Comparison of ENCODE assay signal across 1 fruit fly cellular context in the genomic region with DNA sequence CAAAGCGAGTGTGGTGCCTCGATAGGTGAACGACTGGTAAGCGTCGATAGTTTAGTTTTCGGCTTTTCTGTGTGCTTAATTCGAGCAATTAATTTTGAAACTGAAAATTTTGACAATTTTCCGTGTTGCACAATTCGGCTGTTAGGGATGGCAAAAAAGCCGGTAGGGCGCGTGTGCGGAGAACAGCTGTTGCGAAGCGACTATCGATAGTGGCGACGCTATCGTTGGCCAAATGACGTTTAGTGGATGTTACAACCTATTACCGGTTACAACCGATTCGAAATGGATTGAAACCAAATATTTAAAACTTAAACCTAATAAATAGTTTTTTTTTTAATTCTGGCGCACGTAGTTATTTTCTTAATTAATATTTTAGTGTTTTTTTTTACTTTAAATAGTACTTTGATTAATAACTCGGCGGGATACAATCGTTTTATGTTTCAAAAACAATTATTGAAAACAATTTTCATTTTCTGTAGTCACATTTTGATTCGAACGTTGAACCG.
TF ChIP-seq lines count a peak whose summit lies in the region.

TSS of gene mEFTs (minus strand) at position 161 of the 506 bp plus-strand sequence.
TSS of gene Dhc36C (plus strand) at position 456 of the 506 bp plus-strand sequence.

TF ChIP-seq in whole organism, embryonic, 481 proteins besides CTCF, POLR2A, EP300 and RAD21 (continued from another document and continues in another):
- peak; percentile 66 for TF ChIP-seq MESR4 (GFP tag; optimal IDR thresholded peaks at IDR 0.05; lab: Kevin White, UChicago)
- TF ChIP-seq NC2α (GFP tag; optimal IDR thresholded peaks at IDR 0.05; lab: Kevin White, UChicago): no peak
- TF ChIP-seq pb (GFP tag; optimal IDR thresholded peaks at IDR 0.05; lab: Kevin White, UChicago): no peak
- TF ChIP-seq Drgx (GFP tag; IDR thresholded peaks at IDR 0.05; lab: Robert Waterston, UW): no peak
- peak; percentile 85 for TF ChIP-seq Med (GFP tag; lab: Kevin White, UChicago)
- TF ChIP-seq Dbx (GFP tag; IDR thresholded peaks at IDR 0.05; lab: Robert Waterston, UW): no peak
- no peak for TF ChIP-seq Adf1 (GFP tag; IDR thresholded peaks at IDR 0.05; lab: Robert Waterston, UW)
- peak; percentile 84; the same call in 3 of the 4 replicates for TF ChIP-seq chinmo (GFP tag; IDR thresholded peaks at IDR 0.05; lab: Robert Waterston, UW; ENCODE audit: partially characterized antibody)
- no peak for TF ChIP-seq bcd (GFP tag; optimal IDR thresholded peaks at IDR 0.05; lab: Kevin White, UChicago)
- TF ChIP-seq sens-2 (GFP tag; IDR thresholded peaks at IDR 0.05; lab: Robert Waterston, UW): no peak
- TF ChIP-seq CG4730 (GFP tag; IDR thresholded peaks at IDR 0.05; lab: Robert Waterston, UW): no peak
- TF ChIP-seq CG1529 (GFP tag; optimal IDR thresholded peaks at IDR 0.05; lab: Kevin White, UChicago): no peak
- no peak for TF ChIP-seq H15 (GFP tag; IDR thresholded peaks at IDR 0.05; lab: Robert Waterston, UW)
- TF ChIP-seq yki (optimal IDR thresholded peaks at IDR 0.05; lab: Kevin White, UChicago): no peak
- TF ChIP-seq mam (GFP tag; optimal IDR thresholded peaks at IDR 0.05; lab: Kevin White, UChicago): no peak
- no peak for TF ChIP-seq CG6765 (GFP tag; optimal IDR thresholded peaks at IDR 0.05; lab: Kevin White, UChicago)
- peak; percentile 74; the same call in 2 of the 3 replicates for TF ChIP-seq hb (GFP tag; IDR thresholded peaks at IDR 0.05; lab: Robert Waterston, UW; ENCODE audit: partially characterized antibody)
- no peak for TF ChIP-seq seq (GFP tag; IDR thresholded peaks at IDR 0.05; lab: Robert Waterston, UW)
- no peak for TF ChIP-seq z (GFP tag; IDR thresholded peaks at IDR 0.05; lab: Robert Waterston, UW)
- peak; percentile 66 for TF ChIP-seq Myb (GFP tag; optimal IDR thresholded peaks at IDR 0.05; lab: Kevin White, UChicago)
- TF ChIP-seq Dip2 (GFP tag; IDR thresholded peaks at IDR 0.05; lab: Robert Waterston, UW): no peak
- TF ChIP-seq CG2875 (GFP tag; optimal IDR thresholded peaks at IDR 0.05; lab: Kevin White, UChicago): no peak
- TF ChIP-seq CG12769 (tag; optimal IDR thresholded peaks at IDR 0.05; lab: Kevin White, UChicago): no peak
- no peak for TF ChIP-seq CG13894 (tag; optimal IDR thresholded peaks at IDR 0.05; lab: Kevin White, UChicago)
- peak; percentile 43 for TF ChIP-seq gfzf (GFP tag; optimal IDR thresholded peaks at IDR 0.05; lab: Kevin White, UChicago)
- TF ChIP-seq Eip74EF (GFP tag; optimal IDR thresholded peaks at IDR 0.05; lab: Kevin White, UChicago): no peak
- TF ChIP-seq Atf-2 (GFP tag; optimal IDR thresholded peaks at IDR 0.05; lab: Kevin White, UChicago): no peak
- no peak for TF ChIP-seq pros (GFP tag; optimal IDR thresholded peaks at IDR 0.05; lab: Kevin White, UChicago)
- TF ChIP-seq gt (GFP tag; IDR thresholded peaks at IDR 0.05; lab: Robert Waterston, UW): no peak
- no peak for TF ChIP-seq eve (GFP tag; optimal IDR thresholded peaks at IDR 0.05; lab: Kevin White, UChicago)
- TF ChIP-seq B-H1 (GFP tag; IDR thresholded peaks at IDR 0.05; lab: Robert Waterston, UW): no peak
- peak; percentile 66 for TF ChIP-seq Ets97D (GFP tag; optimal IDR thresholded peaks at IDR 0.05; lab: Kevin White, UChicago)
- no peak for TF ChIP-seq ap (GFP tag; IDR thresholded peaks at IDR 0.05; lab: Robert Waterston, UW)
- TF ChIP-seq CG15696 (tag; optimal IDR thresholded peaks at IDR 0.05; lab: Kevin White, UChicago): no peak
- peak in 1 of 2 experiments; percentile 98 for TF ChIP-seq Pdp1 (GFP tag; optimal IDR thresholded peaks at IDR 0.05; lab: Kevin White, UChicago)
- TF ChIP-seq Meics (GFP tag; optimal IDR thresholded peaks at IDR 0.05; lab: Kevin White, UChicago): no peak
- TF ChIP-seq Sry-δ (GFP tag; optimal IDR thresholded peaks at IDR 0.05; lab: Kevin White, UChicago): peak; percentile 93
- peak; percentile 76; the same call in 1 of the 3 replicates for TF ChIP-seq CG34422 (GFP tag; IDR thresholded peaks at IDR 0.05; lab: Robert Waterston, UW)
- TF ChIP-seq wor (GFP tag; IDR thresholded peaks at IDR 0.05; lab: Robert Waterston, UW): no peak
- TF ChIP-seq CG16813 (GFP tag; IDR thresholded peaks at IDR 0.05; lab: Robert Waterston, UW; ENCODE audit: partially characterized antibody): peak; percentile 88
- TF ChIP-seq Gsc (GFP tag; IDR thresholded peaks at IDR 0.05; lab: Robert Waterston, UW): no peak
- TF ChIP-seq emc (GFP tag; optimal IDR thresholded peaks at IDR 0.05; lab: Kevin White, UChicago): no peak
- TF ChIP-seq danr (GFP tag; IDR thresholded peaks at IDR 0.05; lab: Robert Waterston, UW): no peak
- peak; percentile 36 for TF ChIP-seq CG9797 (GFP tag; optimal IDR thresholded peaks at IDR 0.05; lab: Kevin White, UChicago)
- TF ChIP-seq CG7357 (GFP tag; IDR thresholded peaks at IDR 0.05; lab: Robert Waterston, UW): no peak
- no peak for TF ChIP-seq cwo (GFP tag; optimal IDR thresholded peaks at IDR 0.05; lab: Kevin White, UChicago)
- TF ChIP-seq CG30431 (GFP tag; optimal IDR thresholded peaks at IDR 0.05; lab: Kevin White, UChicago): no peak
- no peak for TF ChIP-seq C15 (GFP tag; IDR thresholded peaks at IDR 0.05; lab: Robert Waterston, UW)
- TF ChIP-seq unc-4 (GFP tag; IDR thresholded peaks at IDR 0.05; lab: Robert Waterston, UW; ENCODE audit: partially characterized antibody): peak; percentile 85
- TF ChIP-seq vnd (GFP tag; IDR thresholded peaks at IDR 0.05; lab: Robert Waterston, UW; ENCODE audit: partially characterized antibody): peak; percentile 62; the same call in 2 of the 3 replicates
- TF ChIP-seq HLHmδ (GFP tag; optimal IDR thresholded peaks at IDR 0.05; lab: Kevin White, UChicago): no peak
- TF ChIP-seq CG7786 (GFP tag; optimal IDR thresholded peaks at IDR 0.05; lab: Kevin White, UChicago): no peak
- TF ChIP-seq ewg (GFP tag; optimal IDR thresholded peaks at IDR 0.05; lab: Kevin White, UChicago): peak; percentile 96
- peak; percentile 75 for TF ChIP-seq CG7963 (GFP tag; IDR thresholded peaks at IDR 0.05; lab: Robert Waterston, UW; ENCODE audit: partially characterized antibody)
- peak; percentile 92 for TF ChIP-seq CG42726 (GFP tag; IDR thresholded peaks at IDR 0.05; lab: Robert Waterston, UW; ENCODE audit: partially characterized antibody)
- TF ChIP-seq CG17912 (GFP tag; optimal IDR thresholded peaks at IDR 0.05; lab: Kevin White, UChicago): no peak
- TF ChIP-seq CG12391 (tag; optimal IDR thresholded peaks at IDR 0.05; lab: Kevin White, UChicago): no peak
- no peak for TF ChIP-seq CG3163 (GFP tag; optimal IDR thresholded peaks at IDR 0.05; lab: Kevin White, UChicago)
- peak; percentile 18; the same call in 1 of the 2 replicates for TF ChIP-seq vvl (GFP tag; IDR thresholded peaks at IDR 0.05; lab: Robert Waterston, UW)
- peak; percentile 46 for TF ChIP-seq CG4617 (GFP tag; optimal IDR thresholded peaks at IDR 0.05; lab: Kevin White, UChicago; ENCODE audit: borderline replicate concordance)
- TF ChIP-seq CG2129 (GFP tag; IDR thresholded peaks at IDR 0.05; lab: Robert Waterston, UW; ENCODE audit: partially characterized antibody): no peak; the same call in none of the 2 replicates
- no peak for TF ChIP-seq grau (tag; optimal IDR thresholded peaks at IDR 0.05; lab: Kevin White, UChicago)
- no peak for TF ChIP-seq CG8388 (GFP tag; optimal IDR thresholded peaks at IDR 0.05; lab: Kevin White, UChicago)
- no peak for TF ChIP-seq CG18011 (GFP tag; optimal IDR thresholded peaks at IDR 0.05; lab: Kevin White, UChicago)
- TF ChIP-seq pfk (GFP tag; optimal IDR thresholded peaks at IDR 0.05; lab: Kevin White, UChicago): no peak
- TF ChIP-seq YL-1 (GFP tag; optimal IDR thresholded peaks at IDR 0.05; lab: Kevin White, UChicago): peak; percentile 72
- peak; percentile 86 for TF ChIP-seq BEAF-32 (GFP tag; optimal IDR thresholded peaks at IDR 0.05; lab: Kevin White, UChicago)
- TF ChIP-seq pnt (GFP tag; optimal IDR thresholded peaks at IDR 0.05; lab: Kevin White, UChicago): no peak
- no peak for TF ChIP-seq lbe (GFP tag; optimal IDR thresholded peaks at IDR 0.05; lab: Kevin White, UChicago)
- TF ChIP-seq CG2199 (GFP tag; IDR thresholded peaks at IDR 0.05; lab: Robert Waterston, UW): no peak
- TF ChIP-seq Rx (GFP tag; IDR thresholded peaks at IDR 0.05; lab: Robert Waterston, UW): no peak
- no peak for TF ChIP-seq lab (GFP tag; optimal IDR thresholded peaks at IDR 0.05; lab: Kevin White, UChicago)
- TF ChIP-seq zen (tag; optimal IDR thresholded peaks at IDR 0.05; lab: Kevin White, UChicago): peak; percentile 51
- peak; percentile 79 for TF ChIP-seq CG17186 (GFP tag; optimal IDR thresholded peaks at IDR 0.05; lab: Kevin White, UChicago)
- TF ChIP-seq scrt (GFP tag; optimal IDR thresholded peaks at IDR 0.05; lab: Kevin White, UChicago): peak; percentile 45
- no peak for TF ChIP-seq CG16815 (GFP tag; optimal IDR thresholded peaks at IDR 0.05; lab: Kevin White, UChicago)
- TF ChIP-seq Optix (GFP tag; IDR thresholded peaks at IDR 0.05; lab: Robert Waterston, UW): no peak
- no peak for TF ChIP-seq CG43689 (GFP tag; IDR thresholded peaks at IDR 0.05; lab: Robert Waterston, UW)
- peak; percentile 89 for TF ChIP-seq CG13287 (GFP tag; IDR thresholded peaks at IDR 0.05; lab: Robert Waterston, UW; ENCODE audit: partially characterized antibody)
- TF ChIP-seq h (optimal IDR thresholded peaks at IDR 0.05; lab: Kevin White, UChicago): no peak
- TF ChIP-seq CG9817 (tag; optimal IDR thresholded peaks at IDR 0.05; lab: Kevin White, UChicago): no peak
- TF ChIP-seq sens (GFP tag; lab: Kevin White, UChicago): peak; percentile 45
- peak; percentile 80 for TF ChIP-seq tna (GFP tag; IDR thresholded peaks at IDR 0.05; lab: Robert Waterston, UW; ENCODE audit: partially characterized antibody)
- TF ChIP-seq Antp (GFP tag; optimal IDR thresholded peaks at IDR 0.05; lab: Kevin White, UChicago): no peak
- TF ChIP-seq Scr (GFP tag; IDR thresholded peaks at IDR 0.05; lab: Robert Waterston, UW; ENCODE audit: partially characterized antibody): peak; percentile 88
- TF ChIP-seq stwl (tag; optimal IDR thresholded peaks at IDR 0.05; lab: Kevin White, UChicago): peak; percentile 70
- peak; percentile 39 for TF ChIP-seq slbo (GFP tag; IDR thresholded peaks at IDR 0.05; lab: Robert Waterston, UW)
- no peak for TF ChIP-seq org-1 (GFP tag; optimal IDR thresholded peaks at IDR 0.05; lab: Kevin White, UChicago)
- no peak for TF ChIP-seq zf30C (GFP tag; optimal IDR thresholded peaks at IDR 0.05; lab: Kevin White, UChicago)
- TF ChIP-seq chm (GFP tag; IDR thresholded peaks at IDR 0.05; lab: Robert Waterston, UW): no peak
- TF ChIP-seq Ets65A (GFP tag; lab: Kevin White, UChicago): peak; percentile 35
- no peak for TF ChIP-seq Camta (GFP tag; optimal IDR thresholded peaks at IDR 0.05; lab: Kevin White, UChicago)
- TF ChIP-seq CG14667 (GFP tag; IDR thresholded peaks at IDR 0.05; lab: Robert Waterston, UW): no peak
- no peak for TF ChIP-seq gce (GFP tag; IDR thresholded peaks at IDR 0.05; lab: Robert Waterston, UW)
- TF ChIP-seq CG1647 (GFP tag; optimal IDR thresholded peaks at IDR 0.05; lab: Kevin White, UChicago): no peak
- peak; percentile 78 for TF ChIP-seq Dp (GFP tag; optimal IDR thresholded peaks at IDR 0.05; lab: Kevin White, UChicago)
- peak; percentile 91 for TF ChIP-seq bbx (GFP tag; IDR thresholded peaks at IDR 0.05; lab: Robert Waterston, UW; ENCODE audit: partially characterized antibody)
- TF ChIP-seq fd3F (GFP tag; optimal IDR thresholded peaks at IDR 0.05; lab: Kevin White, UChicago): no peak
- TF ChIP-seq HLH4C (GFP tag; IDR thresholded peaks at IDR 0.05; lab: Robert Waterston, UW; ENCODE audit: partially characterized antibody): peak; percentile 70
- no peak for TF ChIP-seq CG9215 (GFP tag; IDR thresholded peaks at IDR 0.05; lab: Robert Waterston, UW)
- no peak for TF ChIP-seq CG8944 (GFP tag; optimal IDR thresholded peaks at IDR 0.05; lab: Kevin White, UChicago)
- peak; percentile 82 to 97 for TF ChIP-seq crp (GFP tag; optimal IDR thresholded peaks at IDR 0.05; lab: Kevin White, UChicago)
- TF ChIP-seq HLH3B (GFP tag; IDR thresholded peaks at IDR 0.05; lab: Robert Waterston, UW): no peak
- TF ChIP-seq CG10979 (tag; optimal IDR thresholded peaks at IDR 0.05; lab: Kevin White, UChicago): no peak
- no peak for TF ChIP-seq twi (tag; optimal IDR thresholded peaks at IDR 0.05; lab: Kevin White, UChicago)
- TF ChIP-seq CG4424 (GFP tag; optimal IDR thresholded peaks at IDR 0.05; lab: Kevin White, UChicago): no peak
- no peak for TF ChIP-seq HHEX (GFP tag; optimal IDR thresholded peaks at IDR 0.05; lab: Kevin White, UChicago)
- no peak for TF ChIP-seq CG6272 (GFP tag; IDR thresholded peaks at IDR 0.05; lab: Robert Waterston, UW)
- no peak for TF ChIP-seq CG31441 (GFP tag; IDR thresholded peaks at IDR 0.05; lab: Robert Waterston, UW)
- no peak for TF ChIP-seq Sox100B (GFP tag; optimal IDR thresholded peaks at IDR 0.05; lab: Kevin White, UChicago)
- TF ChIP-seq CoRest (tag; optimal IDR thresholded peaks at IDR 0.05; lab: Kevin White, UChicago): no peak
- no peak for TF ChIP-seq CG14441 (GFP tag; IDR thresholded peaks at IDR 0.05; lab: Robert Waterston, UW)
- TF ChIP-seq tx (GFP tag; optimal IDR thresholded peaks at IDR 0.05; lab: Kevin White, UChicago): no peak
- TF ChIP-seq CG10543 (GFP tag; optimal IDR thresholded peaks at IDR 0.05; lab: Kevin White, UChicago): no peak
- no peak for TF ChIP-seq CG9609 (GFP tag; optimal IDR thresholded peaks at IDR 0.05; lab: Kevin White, UChicago)
- no peak for TF ChIP-seq CG8765 (GFP tag; IDR thresholded peaks at IDR 0.05; lab: Robert Waterston, UW)
- no peak for TF ChIP-seq CG3838 (GFP tag; optimal IDR thresholded peaks at IDR 0.05; lab: Kevin White, UChicago)
- no peak for TF ChIP-seq Spps (tag; optimal IDR thresholded peaks at IDR 0.05; lab: Kevin White, UChicago)
- no peak for TF ChIP-seq Doc2 (GFP tag; IDR thresholded peaks at IDR 0.05; lab: Robert Waterston, UW)
- no peak for TF ChIP-seq CG7745 (tag; optimal IDR thresholded peaks at IDR 0.05; lab: Kevin White, UChicago)
- TF ChIP-seq stc (GFP tag; IDR thresholded peaks at IDR 0.05; lab: Robert Waterston, UW): 0 out of 2 replicates have a peak, but pooled peaks have one; percentile 13
- TF ChIP-seq disco-r (GFP tag; optimal IDR thresholded peaks at IDR 0.05; lab: Kevin White, UChicago): no peak
- peak; percentile 51 for TF ChIP-seq Rfx (GFP tag; IDR thresholded peaks at IDR 0.05; lab: Robert Waterston, UW)
- TF ChIP-seq CG2116 (GFP tag; optimal IDR thresholded peaks at IDR 0.05; lab: Kevin White, UChicago): peak; percentile 63
- TF ChIP-seq CG13775 (GFP tag; optimal IDR thresholded peaks at IDR 0.05; lab: Kevin White, UChicago): no peak
- no peak for TF ChIP-seq D (optimal IDR thresholded peaks at IDR 0.05; lab: Kevin White, UChicago)
- no peak for TF ChIP-seq D (GFP tag; optimal IDR thresholded peaks at IDR 0.05; lab: Kevin White, UChicago)
- TF ChIP-seq Bteb2 (GFP tag; optimal IDR thresholded peaks at IDR 0.05; lab: Kevin White, UChicago): no peak
